Worm (Caenorhabditis elegans): ENCODE results near the gene F29C4.4.

ce11 chrIV:82309-82708, 29.2 kb upstream of the F29C4.4 start:
- no peak for TF ChIP-seq mep-1 (tag; optimal IDR thresholded peaks at IDR 0.05)
- no peak for TF ChIP-seq unc-120 (tag; optimal IDR thresholded peaks at IDR 0.05; ENCODE audit: poor library complexity, severe bottlenecking)
- TF ChIP-seq nhr-12 (tag; optimal IDR thresholded peaks at IDR 0.05): no peak
- no peak for TF ChIP-seq zip-8 (tag; optimal IDR thresholded peaks at IDR 0.05)
- TF ChIP-seq ces-1 (GFP tag; optimal IDR thresholded peaks at IDR 0.05): no peak
- no peak for TF ChIP-seq ceh-83 (GFP tag; optimal IDR thresholded peaks at IDR 0.05)
- no peak for TF ChIP-seq snpc-4 (tag; optimal IDR thresholded peaks at IDR 0.05)
- TF ChIP-seq lin-13 (tag; optimal IDR thresholded peaks at IDR 0.05): no peak
- no peak for TF ChIP-seq elt-3 (tag; optimal IDR thresholded peaks at IDR 0.05)

All from whole organism, mixed stage, embryonic.